Worm (Caenorhabditis elegans) whole organism, L1 larva: ENCODE measurements around the gene lact-8.

Source experiments
- C04F5.9 ChIP-seq: sonication (generic microtip); optimal IDR thresholded peaks from 2 replicates; lab custom pipeline; 2016; ENCODE audit warnings: missing genetic modification characterization, missing compliant biosample characterization
- C16A3.4 ChIP-seq: fragments of 150-350 bp; optimal IDR thresholded peaks from 2 replicates; lab custom pipeline; 2014; ENCODE audit warnings: missing biosample characterization, missing genetic modification characterization
- F16B12.6 ChIP-seq: fragments of 150-350 bp; optimal IDR thresholded peaks from 2 replicates; lab custom pipeline; 2014; ENCODE audit warnings: missing biosample characterization, missing genetic modification characterization
- aha-1 ChIP-seq: fragments of 150-350 bp; optimal IDR thresholded peaks from 2 replicates; lab custom pipeline; 2014; ENCODE audit warnings: missing biosample characterization, missing genetic modification characterization
- blmp-1 ChIP-seq: fragments of 150-350 bp; optimal IDR thresholded peaks from 2 replicates; lab custom pipeline; 2014; ENCODE audit warnings: missing biosample characterization, missing genetic modification characterization
- ceh-8 ChIP-seq: fragments of 200-800 bp; sonication (Bioruptor generic); optimal IDR thresholded peaks from 2 replicates; lab custom pipeline; 2018; ENCODE audit warnings: mild to moderate bottlenecking, missing genetic modification characterization, moderate library complexity, missing compliant biosample characterization
- ceh-82 ChIP-seq, 3 experiments: fragments of 150-350 bp in 1 of 3; sonication (generic microtip) in 2 of 3; optimal IDR thresholded peaks; 2 replicates each; lab custom pipeline; 2014 to 2017; ENCODE audit warnings: missing biosample characterization in 3 of 3, missing genetic modification characterization in 3 of 3
- ceh-90 ChIP-seq: sonication (generic microtip); optimal IDR thresholded peaks from 2 replicates; lab custom pipeline; 2016; ENCODE audit warnings: missing genetic modification characterization, missing compliant biosample characterization
- dsc-1 ChIP-seq: sonication (generic microtip); optimal IDR thresholded peaks from 2 replicates; lab custom pipeline; 2016; ENCODE audit warnings: mild to moderate bottlenecking, missing genetic modification characterization, missing compliant biosample characterization
- efl-1 ChIP-seq, 4 experiments: fragments of 150-350 bp; optimal IDR thresholded peaks in 3 of 4; peaks in 1 of 4; 1 replicate in 1 of 4; 2 replicates in 3 of 4; lab custom pipeline; 2014; ENCODE audit warnings: missing biosample characterization in 2 of 4, missing genetic modification characterization in 2 of 4, missing genetic modification reagents in 2 of 4
- efl-3 ChIP-seq: fragments of 200-800 bp; sonication (Bioruptor generic); optimal IDR thresholded peaks from 2 replicates; lab custom pipeline; 2018; ENCODE audit warnings: mild to moderate bottlenecking, missing genetic modification characterization, missing compliant biosample characterization
- egl-27 ChIP-seq, 2 experiments: fragments of 150-350 bp in 1 of 2; sonication (generic microtip); optimal IDR thresholded peaks; 3 replicates each; lab custom pipeline; 2017 to 2018; ENCODE audit warnings: missing biosample characterization in 2 of 2, missing genetic modification characterization in 2 of 2, missing genetic modification reagents in 2 of 2
- elt-2 ChIP-seq: sonication (generic microtip); optimal IDR thresholded peaks from 2 replicates; lab custom pipeline; 2016; ENCODE audit warnings: missing genetic modification characterization, mild to moderate bottlenecking, inconsistent platforms, missing compliant biosample characterization, missing genetic modification reagents
- elt-3 ChIP-seq, 6 experiments: fragments of 150-350 bp in 1 of 6; sonication (generic microtip); optimal IDR thresholded peaks; 2 replicates each; lab custom pipeline; 2017 to 2018; ENCODE audit warnings: missing biosample characterization in 6 of 6, missing genetic modification characterization in 6 of 6, inconsistent platforms in 1 of 6
- ets-5 ChIP-seq: fragments of 200-800 bp; sonication (Bioruptor generic); IDR thresholded peaks from 2 replicates; pipeline ENCODE4 v1.3.6; 2022; ENCODE audit warnings: missing genetic modification characterization, missing compliant biosample characterization
- fkh-10 ChIP-seq: sonication (generic microtip); optimal IDR thresholded peaks from 2 replicates; lab custom pipeline; 2017; ENCODE audit warnings: missing biosample characterization, missing genetic modification reagents, missing genetic modification characterization
- fkh-8 ChIP-seq: sonication (generic microtip); optimal IDR thresholded peaks from 2 replicates; lab custom pipeline; 2016; ENCODE audit warnings: mild to moderate bottlenecking, missing genetic modification characterization, missing compliant biosample characterization
- fos-1 ChIP-seq: fragments of 150-350 bp; optimal IDR thresholded peaks from 2 replicates; lab custom pipeline; 2014; ENCODE audit warnings: missing biosample characterization, missing genetic modification characterization
- grh-1 ChIP-seq: fragments of 200-800 bp; sonication (Bioruptor generic); IDR thresholded peaks from 2 replicates; pipeline ENCODE4 v1.3.6; 2022; ENCODE audit warnings: missing genetic modification reagents, missing genetic modification characterization, missing compliant biosample characterization
- hlh-17 ChIP-seq: fragments of 200-800 bp; sonication (Bioruptor generic); optimal IDR thresholded peaks from 2 replicates; lab custom pipeline; 2018; ENCODE audit warnings: missing genetic modification characterization, mild to moderate bottlenecking, missing compliant biosample characterization, moderate library complexity, borderline replicate concordance
- hlh-4 ChIP-seq: sonication (generic microtip); optimal IDR thresholded peaks from 2 replicates; lab custom pipeline; 2016; ENCODE audit warnings: mild to moderate bottlenecking, missing genetic modification characterization, missing compliant biosample characterization
- hpl-2 ChIP-seq: fragments of 150-350 bp; optimal IDR thresholded peaks from 2 replicates; lab custom pipeline; 2014; ENCODE audit warnings: missing biosample characterization, missing genetic modification reagents, missing genetic modification characterization
- lin-13 ChIP-seq: fragments of 150-350 bp; optimal IDR thresholded peaks from 2 replicates; lab custom pipeline; 2014; ENCODE audit warnings: missing biosample characterization, missing genetic modification reagents, missing genetic modification characterization
- lin-14 ChIP-seq: fragments of 200-800 bp; sonication (Bioruptor generic); optimal IDR thresholded peaks from 2 replicates; lab custom pipeline; 2018; ENCODE audit warnings: mild to moderate bottlenecking, missing genetic modification characterization, moderate library complexity, missing compliant biosample characterization
- lsy-2 ChIP-seq, 2 experiments: fragments of 150-350 bp; optimal IDR thresholded peaks; 2 replicates each; lab custom pipeline; 2014; ENCODE audit warnings: missing biosample characterization in 2 of 2, missing genetic modification characterization in 2 of 2
- mdl-1 ChIP-seq, 2 experiments: fragments of 150-350 bp; optimal IDR thresholded peaks; 2 replicates each; lab custom pipeline; 2014 to 2017; ENCODE audit warnings: missing biosample characterization in 2 of 2, missing genetic modification characterization in 2 of 2, inconsistent platforms in 1 of 2
- mep-1 ChIP-seq: fragments of 150-350 bp; optimal IDR thresholded peaks from 2 replicates; lab custom pipeline; 2014; ENCODE audit warnings: missing biosample characterization, missing genetic modification characterization
- nhr-11 ChIP-seq: fragments of 150-350 bp; optimal IDR thresholded peaks from 2 replicates; lab custom pipeline; 2014; ENCODE audit warnings: missing biosample characterization, missing genetic modification characterization
- nhr-20 ChIP-seq: sonication (generic microtip); optimal IDR thresholded peaks from 2 replicates; lab custom pipeline; 2016; ENCODE audit warnings: mild to moderate bottlenecking, missing genetic modification characterization, missing compliant biosample characterization
- nhr-237 ChIP-seq: fragments of 150-350 bp; optimal IDR thresholded peaks from 2 replicates; lab custom pipeline; 2014; ENCODE audit warnings: missing biosample characterization, missing genetic modification characterization
- nhr-71 ChIP-seq: sonication (generic microtip); optimal IDR thresholded peaks from 2 replicates; lab custom pipeline; 2016; ENCODE audit warnings: mild to moderate bottlenecking, missing genetic modification characterization, moderate library complexity, missing compliant biosample characterization
- nhr-76 ChIP-seq: sonication (generic microtip); optimal IDR thresholded peaks from 2 replicates; lab custom pipeline; 2017; ENCODE audit warnings: missing biosample characterization, missing genetic modification characterization
- nhr-85 ChIP-seq: sonication (generic microtip); peaks from one replicate; lab custom pipeline; 2016; ENCODE audit warnings: missing genetic modification characterization, inconsistent platforms, missing compliant biosample characterization
- nhr-90 ChIP-seq: sonication (generic microtip); optimal IDR thresholded peaks from 2 replicates; lab custom pipeline; 2016; ENCODE audit warnings: mild to moderate bottlenecking, missing genetic modification characterization, missing compliant biosample characterization; ENCODE audit not compliant: poor library complexity
- rnt-1 ChIP-seq: sonication (generic microtip); optimal IDR thresholded peaks from 2 replicates; lab custom pipeline; 2016; ENCODE audit warnings: mild to moderate bottlenecking, missing genetic modification characterization, moderate library complexity, missing compliant biosample characterization
- skn-1 ChIP-seq: fragments of 150-350 bp; optimal IDR thresholded peaks from 2 replicates; lab custom pipeline; 2014; ENCODE audit warnings: missing biosample characterization, missing genetic modification characterization
- sox-4 ChIP-seq: sonication (generic microtip); optimal IDR thresholded peaks from 2 replicates; lab custom pipeline; 2016; ENCODE audit warnings: missing genetic modification characterization, missing compliant biosample characterization
- sptf-1 ChIP-seq: fragments of 150-350 bp; optimal IDR thresholded peaks from 2 replicates; lab custom pipeline; 2014; ENCODE audit warnings: missing biosample characterization, missing genetic modification characterization
- tlp-1 ChIP-seq: fragments of 150-350 bp; optimal IDR thresholded peaks from 2 replicates; lab custom pipeline; 2014; ENCODE audit warnings: missing biosample characterization, missing genetic modification characterization
- unc-130 ChIP-seq: fragments of 150-350 bp; optimal IDR thresholded peaks from 2 replicates; lab custom pipeline; 2017; ENCODE audit warnings: missing biosample characterization, missing genetic modification characterization, inconsistent platforms
- unc-86 ChIP-seq: sonication (generic microtip); optimal IDR thresholded peaks from 2 replicates; lab custom pipeline; 2016; ENCODE audit warnings: missing genetic modification characterization, missing compliant biosample characterization
- vab-15 ChIP-seq: sonication (generic microtip); optimal IDR thresholded peaks from 2 replicates; lab custom pipeline; 2017; ENCODE audit warnings: missing genotype, mild to moderate bottlenecking, missing genetic modification characterization, missing compliant biosample characterization
- xbp-1 ChIP-seq: sonication (generic microtip); optimal IDR thresholded peaks from 2 replicates; lab custom pipeline; 2016; ENCODE audit warnings: missing genetic modification characterization, missing compliant biosample characterization
- zip-4 ChIP-seq: fragments of 200-800 bp; sonication (Bioruptor generic); optimal IDR thresholded peaks from 2 replicates; lab custom pipeline; 2018; ENCODE audit warnings: mild to moderate bottlenecking, missing genetic modification characterization, moderate library complexity, missing compliant biosample characterization
- ztf-11 ChIP-seq, 2 experiments: sonication (generic microtip); optimal IDR thresholded peaks; 2 replicates each; lab custom pipeline; 2016 to 2017; ENCODE audit warnings: missing genetic modification characterization in 2 of 2, missing biosample characterization in 1 of 2, missing compliant biosample characterization in 1 of 2
- ztf-4 ChIP-seq: fragments of 150-350 bp; optimal IDR thresholded peaks from 2 replicates; lab custom pipeline; 2014; ENCODE audit warnings: missing biosample characterization, missing genetic modification characterization

Gene lact-8

ce11 chrV:11087519-11087998 is 5.8 kb downstream of the lact-8 start, which contains the start of gene Y42A5A.1:
Gene Y42A5A.1, plus strand, starts transcription at chrV:11087948.
- TF ChIP-seq grh-1 (0 out of 2 replicates have a peak, but pooled peaks have one; percentile 22), F16B12.6 (tag; lab: Kevin White, UChicago) (no peak), lsy-2 (tag; optimal IDR thresholded peaks at IDR 0.05; lab: Kevin White, UChicago) (peak in 1 of 2 experiments; percentile 24), tlp-1 (tag; lab: Kevin White, UChicago) (no peak), nhr-85 (peak; percentile 96), blmp-1 (peak; percentile 49), lin-14 (GFP tag; lab: Kevin White, UChicago) (peak; percentile 31), egl-27 (tag; optimal IDR thresholded peaks at IDR 0.05; lab: Kevin White, UChicago) (no peak)
- TF ChIP-seq, all 84 proteins: peak for 5

- no peak for TF ChIP-seq ztf-11 (tag; optimal IDR thresholded peaks at IDR 0.05; lab: Kevin White, UChicago)
- TF ChIP-seq ztf-4 (tag; lab: Kevin White, UChicago), result no peak
- TF ChIP-seq nhr-90 (tag; lab: Kevin White, UChicago), result peak; percentile 17
- TF ChIP-seq skn-1 (tag; lab: Kevin White, UChicago), result no peak
- no peak for TF ChIP-seq egl-27 (tag; optimal IDR thresholded peaks at IDR 0.05; lab: Kevin White, UChicago)
- peak; percentile 40 for TF ChIP-seq nhr-20
- TF ChIP-seq nhr-71 (tag; lab: Kevin White, UChicago), result peak; percentile 8
- TF ChIP-seq blmp-1, result peak; percentile 3
- TF ChIP-seq lin-14 (GFP tag; lab: Kevin White, UChicago), result peak; percentile 32
- TF ChIP-seq elt-3 (tag; optimal IDR thresholded peaks at IDR 0.05; lab: Kevin White, UChicago), result peak in 2 of 6 experiments; percentile 67 to 75
- TF ChIP-seq xbp-1 (tag; lab: Kevin White, UChicago), result no peak
- no peak for TF ChIP-seq ceh-82 (tag; optimal IDR thresholded peaks at IDR 0.05; lab: Kevin White, UChicago)
- no peak for TF ChIP-seq rnt-1 (tag; lab: Kevin White, UChicago)
- no peak for TF ChIP-seq fkh-8 (tag; lab: Kevin White, UChicago)
- no peak for TF ChIP-seq efl-1 (optimal IDR thresholded peaks at IDR 0.05; lab: Kevin White, UChicago)
- peak in 1 of 2 experiments; percentile 39 for TF ChIP-seq efl-1 (GFP tag; optimal IDR thresholded peaks at IDR 0.05 in 1 of 2; lab: Kevin White, UChicago)
- TF ChIP-seq elt-2 (tag; lab: Kevin White, UChicago), result peak; percentile 99
- TF ChIP-seq hlh-17 (GFP tag; lab: Kevin White, UChicago), result no peak
- TF ChIP-seq, all 84 proteins: peak for 8
Measured at ce11 chrV:11087119-11087518, 6.3 kb downstream of the lact-8 start.

- TF ChIP-seq vab-15 (tag; lab: Kevin White, UChicago), result no peak
- no peak for TF ChIP-seq F16B12.6 (tag; lab: Kevin White, UChicago)
- TF ChIP-seq hlh-17 (GFP tag; lab: Kevin White, UChicago), result no peak
- peak; percentile 11 for TF ChIP-seq C16A3.4 (tag; lab: Kevin White, UChicago)
- TF ChIP-seq fos-1 (tag; lab: Kevin White, UChicago), result peak; percentile 10
- no peak for TF ChIP-seq C04F5.9 (tag; lab: Kevin White, UChicago)
- no peak for TF ChIP-seq nhr-76 (tag; lab: Kevin White, UChicago)
- no peak for TF ChIP-seq zip-4 (GFP tag; lab: Kevin White, UChicago)
- no peak for TF ChIP-seq lin-13 (GFP tag; lab: Kevin White, UChicago)
- TF ChIP-seq efl-3, result no peak
- peak; percentile 20 for TF ChIP-seq xbp-1 (tag; lab: Kevin White, UChicago)
- no peak for TF ChIP-seq sox-4 (tag; lab: Kevin White, UChicago)
- TF ChIP-seq ceh-8 (GFP tag; lab: Kevin White, UChicago), result no peak
- TF ChIP-seq nhr-20, result peak; percentile 47
- TF ChIP-seq aha-1 (tag; lab: Kevin White, UChicago), result no peak
- TF ChIP-seq hlh-4 (tag; lab: Kevin White, UChicago), result no peak
- TF ChIP-seq egl-27 (tag; optimal IDR thresholded peaks at IDR 0.05; lab: Kevin White, UChicago), result no peak
- TF ChIP-seq hpl-2 (GFP tag; lab: Kevin White, UChicago), result no peak
- no peak for TF ChIP-seq ceh-90
- TF ChIP-seq mdl-1 (tag; optimal IDR thresholded peaks at IDR 0.05; lab: Kevin White, UChicago), result peak in 1 of 2 experiments; percentile 70
- TF ChIP-seq elt-2 (tag; lab: Kevin White, UChicago), result no peak
- TF ChIP-seq sptf-1 (tag; lab: Kevin White, UChicago), result no peak
- no peak for TF ChIP-seq elt-3 (tag; optimal IDR thresholded peaks at IDR 0.05; lab: Kevin White, UChicago)
- no peak for TF ChIP-seq ets-5 (GFP tag; lab: Robert Waterston, UW)
- peak; percentile 80 for TF ChIP-seq nhr-71 (tag; lab: Kevin White, UChicago)
- TF ChIP-seq unc-130 (tag; lab: Kevin White, UChicago), result no peak
- TF ChIP-seq nhr-237, result no peak
- TF ChIP-seq unc-86 (tag; lab: Kevin White, UChicago), result no peak
- peak; percentile 49 for TF ChIP-seq mep-1 (tag; lab: Kevin White, UChicago)
- TF ChIP-seq dsc-1, result peak; percentile 79
- TF ChIP-seq nhr-11 (tag; lab: Kevin White, UChicago), result no peak
- no peak for TF ChIP-seq fkh-10 (GFP tag; lab: Kevin White, UChicago)
Measured at ce11 chrV:11083691-11084090, 9.7 kb downstream of the lact-8 start.
